Worm (Caenorhabditis elegans) whole organism, mixed stage, embryonic: Measurements from ENCODE around the gene C09F12.3.
A peak's percentile ranks its signal among the peaks of the same experiment; 100 is the strongest.

Experiments used
- blmp-1 ChIP-seq: fragments of 150-350 bp; optimal IDR thresholded peaks from 2 replicates; lab custom pipeline; 2014; ENCODE audit warnings: missing biosample characterization, missing genetic modification characterization
- lin-32 ChIP-seq: fragments of 200-800 bp; sonication (Bioruptor generic); optimal IDR thresholded peaks from 2 replicates; lab custom pipeline; 2018; ENCODE audit warnings: mild to moderate bottlenecking, missing genetic modification characterization, missing compliant biosample characterization
- nhr-12 ChIP-seq: fragments of 150-350 bp; optimal IDR thresholded peaks from 2 replicates; lab custom pipeline; 2014; ENCODE audit warnings: missing biosample characterization, missing genetic modification characterization
- pha-4 ChIP-seq: fragments of 150-350 bp; optimal IDR thresholded peaks from 2 replicates; lab custom pipeline; 2018; ENCODE audit warnings: missing biosample characterization, missing genetic modification reagents, missing genetic modification characterization

DNA sequence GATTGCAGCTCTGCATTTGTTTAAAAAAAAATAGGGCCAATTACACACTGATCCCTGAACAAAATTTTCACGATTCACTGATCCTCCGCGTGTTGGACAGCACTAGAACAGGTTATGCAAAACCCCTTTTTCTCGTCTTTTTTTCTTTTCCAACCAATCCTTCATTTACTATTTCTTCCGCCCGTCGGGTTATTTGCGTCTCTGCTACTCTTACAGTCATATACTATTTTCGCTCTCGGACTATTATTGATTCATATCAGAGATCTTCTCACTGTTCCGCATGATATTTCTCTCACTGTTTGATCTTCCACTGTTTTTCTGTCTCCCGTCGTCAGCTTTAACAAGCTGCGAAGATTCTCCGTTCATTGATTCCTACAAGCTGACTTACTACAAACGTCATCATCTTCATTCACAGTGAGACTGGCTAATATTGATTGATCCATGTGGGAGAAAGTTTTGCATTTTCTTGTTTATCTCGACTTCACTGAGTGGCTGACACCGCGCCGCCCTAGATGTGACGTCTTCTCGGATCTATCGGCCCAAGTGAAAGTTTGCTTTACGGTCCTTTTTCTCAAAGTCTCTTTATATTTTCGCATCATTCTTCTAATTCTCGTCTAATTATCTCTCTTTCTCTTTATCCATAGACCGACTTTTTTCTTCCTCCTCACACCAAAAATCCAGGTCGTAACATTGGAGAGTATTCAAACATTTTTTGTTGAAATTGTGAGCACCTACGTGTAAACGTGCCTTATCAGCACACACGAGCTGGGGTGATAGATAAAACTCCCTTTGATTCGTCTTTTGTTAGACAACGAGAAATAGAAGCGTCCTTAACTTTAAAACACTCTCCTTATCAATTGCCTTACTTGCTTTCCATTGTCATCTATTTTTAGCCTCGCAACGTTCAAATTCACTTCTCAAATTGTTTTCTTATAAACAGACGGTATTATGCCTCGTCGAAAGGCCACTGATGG, 6.3 kb downstream of the C09F12.3 start:
- peak; percentile 76 for TF ChIP-seq blmp-1 (tag; lab: Kevin White, UChicago)
- no peak for TF ChIP-seq pha-4
- TF ChIP-seq nhr-12, result no peak
- no peak for TF ChIP-seq lin-32 (GFP tag; lab: Kevin White, UChicago)
